Worm (Caenorhabditis elegans): ENCODE measurements around the gene alh-3.

Gene alh-3

DNA sequence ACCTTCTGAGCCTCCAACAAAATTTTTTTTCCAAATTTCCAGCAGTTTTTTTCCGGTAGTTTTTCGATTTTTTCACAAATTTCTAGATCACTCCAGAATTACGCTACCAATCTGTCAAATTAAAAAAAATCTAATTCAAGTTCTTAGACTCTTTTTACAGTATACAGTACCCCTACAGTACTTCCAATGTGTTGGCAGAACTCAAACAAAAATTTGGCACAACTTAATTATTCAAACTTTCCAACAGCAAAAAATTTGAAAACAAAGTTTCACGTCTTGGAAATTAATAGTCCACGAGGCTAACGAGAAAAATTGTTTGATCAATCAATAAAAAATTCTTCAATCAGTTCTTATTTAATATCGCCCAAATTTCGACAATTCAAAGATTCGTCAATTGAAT is 27.4 kb downstream of the alh-3 start, which contains the start of gene F36H1.3:
Gene F36H1.3, plus strand, starts transcription at position 323 of the 400 bp plus-strand sequence.
- TF ChIP-seq dmd-4 (tag; optimal IDR thresholded peaks at IDR 0.05): no peak
- TF ChIP-seq alr-1 (tag; optimal IDR thresholded peaks at IDR 0.05): no peak
- no peak for TF ChIP-seq nhr-77 (tag; optimal IDR thresholded peaks at IDR 0.05)
- TF ChIP-seq blmp-1 (tag; optimal IDR thresholded peaks at IDR 0.05; ENCODE audit: insufficient read depth): no peak
- TF ChIP-seq zag-1 (tag; optimal IDR thresholded peaks at IDR 0.05): no peak
- no peak for TF ChIP-seq mdl-1 (tag; optimal IDR thresholded peaks at IDR 0.05)
- TF ChIP-seq ztf-1 (GFP tag; conservative IDR thresholded peaks at IDR 0.05): no peak
- no peak for TF ChIP-seq nhr-237 (tag; optimal IDR thresholded peaks at IDR 0.05)
- no peak for TF ChIP-seq lsy-2 (tag; optimal IDR thresholded peaks at IDR 0.05)
- TF ChIP-seq nhr-10 (tag; optimal IDR thresholded peaks at IDR 0.05): no peak
- no peak for TF ChIP-seq aly-2 (tag; optimal IDR thresholded peaks at IDR 0.05)
- no peak for TF ChIP-seq nhr-11 (tag; optimal IDR thresholded peaks at IDR 0.05)
- no peak for TF ChIP-seq ceh-82 (tag; optimal IDR thresholded peaks at IDR 0.05)
- TF ChIP-seq peb-1 (tag; optimal IDR thresholded peaks at IDR 0.05): no peak

DNA sequence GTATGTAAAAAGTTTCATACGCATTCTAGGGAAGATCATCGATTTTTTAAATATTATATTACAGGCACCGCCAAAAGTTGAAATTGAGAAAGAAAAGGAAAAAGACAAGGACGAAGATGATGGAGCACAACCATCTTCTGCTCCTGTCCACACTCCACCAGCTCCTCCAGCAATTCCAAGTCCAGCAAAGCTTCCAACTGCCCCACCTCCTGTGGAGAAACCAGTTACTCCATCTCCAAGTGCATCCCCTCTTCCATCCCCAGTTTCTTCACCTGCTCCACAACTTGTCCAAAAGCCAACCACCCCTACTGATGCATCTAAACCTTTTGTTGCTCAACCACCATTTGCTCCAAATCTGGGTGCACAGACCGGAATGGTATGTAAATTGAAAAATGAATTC is 29.6 kb downstream of the alh-3 start:
- TF ChIP-seq mab-5 (tag; optimal IDR thresholded peaks at IDR 0.05): no peak
- TF ChIP-seq nhr-25 (tag; optimal IDR thresholded peaks at IDR 0.05): no peak
- TF ChIP-seq lin-11 (tag; optimal IDR thresholded peaks at IDR 0.05): no peak
- no peak for TF ChIP-seq fos-1 (tag; optimal IDR thresholded peaks at IDR 0.05)
- TF ChIP-seq lsy-2 (tag; optimal IDR thresholded peaks at IDR 0.05): no peak
- TF ChIP-seq elt-3 (tag; optimal IDR thresholded peaks at IDR 0.05): no peak
- TF ChIP-seq nhr-6 (tag; optimal IDR thresholded peaks at IDR 0.05): no peak
- TF ChIP-seq aly-2 (tag; optimal IDR thresholded peaks at IDR 0.05): no peak
- TF ChIP-seq zag-1 (tag; optimal IDR thresholded peaks at IDR 0.05): no peak
- no peak for TF ChIP-seq blmp-1 (tag; optimal IDR thresholded peaks at IDR 0.05; ENCODE audit: insufficient read depth)
- no peak for TF ChIP-seq F13H6.1 (tag; optimal IDR thresholded peaks at IDR 0.05)

DNA sequence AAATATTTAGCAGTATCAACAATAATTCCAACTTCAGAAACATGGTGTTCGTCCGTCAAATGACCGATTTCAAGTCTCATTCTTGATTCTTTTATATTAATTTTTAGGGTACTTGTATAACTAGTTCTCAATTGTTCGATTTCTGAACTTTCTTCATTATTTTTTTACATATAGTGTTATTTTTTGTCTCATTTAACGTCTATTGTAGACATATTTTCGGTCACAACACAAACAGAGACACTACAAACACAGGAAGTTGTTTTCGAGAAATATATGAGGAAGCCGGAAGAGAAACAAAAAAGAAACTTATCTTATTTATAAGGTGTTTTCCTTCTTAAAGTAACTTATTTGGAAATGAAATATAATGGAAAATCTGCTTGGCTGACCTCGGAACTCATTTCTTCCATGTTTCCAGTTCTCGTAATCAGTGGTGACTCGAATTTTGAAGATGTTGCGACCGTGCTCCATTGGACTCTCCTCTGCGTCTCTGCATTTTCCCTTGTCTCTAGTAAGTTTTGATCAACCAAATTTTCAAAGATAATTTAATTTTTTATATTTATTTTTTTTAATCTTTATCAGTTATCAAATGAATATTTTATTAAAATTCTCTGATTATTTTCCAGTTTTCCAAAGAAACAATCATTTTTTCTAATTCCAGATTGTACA is 31.4 kb downstream of the alh-3 start, which contains the start of the genes F36H1.12 and lin-3:
Gene F36H1.12, minus strand, starts transcription at position 51 of the 666 bp plus-strand sequence.
Gene lin-3, plus strand, starts transcription at position 657 of the 666 bp plus-strand sequence.
- TF ChIP-seq ZK546.5 (tag; optimal IDR thresholded peaks at IDR 0.05) (no peak), unc-39 (tag; optimal IDR thresholded peaks at IDR 0.05) (no peak), alr-1 (tag; optimal IDR thresholded peaks at IDR 0.05) (no peak), fos-1 (tag; optimal IDR thresholded peaks at IDR 0.05) (no peak), F13H6.1 (tag; optimal IDR thresholded peaks at IDR 0.05) (no peak), C34F6.9 (tag; optimal IDR thresholded peaks at IDR 0.05) (no peak), nhr-12 (tag; optimal IDR thresholded peaks at IDR 0.05) (no peak)

DNA sequence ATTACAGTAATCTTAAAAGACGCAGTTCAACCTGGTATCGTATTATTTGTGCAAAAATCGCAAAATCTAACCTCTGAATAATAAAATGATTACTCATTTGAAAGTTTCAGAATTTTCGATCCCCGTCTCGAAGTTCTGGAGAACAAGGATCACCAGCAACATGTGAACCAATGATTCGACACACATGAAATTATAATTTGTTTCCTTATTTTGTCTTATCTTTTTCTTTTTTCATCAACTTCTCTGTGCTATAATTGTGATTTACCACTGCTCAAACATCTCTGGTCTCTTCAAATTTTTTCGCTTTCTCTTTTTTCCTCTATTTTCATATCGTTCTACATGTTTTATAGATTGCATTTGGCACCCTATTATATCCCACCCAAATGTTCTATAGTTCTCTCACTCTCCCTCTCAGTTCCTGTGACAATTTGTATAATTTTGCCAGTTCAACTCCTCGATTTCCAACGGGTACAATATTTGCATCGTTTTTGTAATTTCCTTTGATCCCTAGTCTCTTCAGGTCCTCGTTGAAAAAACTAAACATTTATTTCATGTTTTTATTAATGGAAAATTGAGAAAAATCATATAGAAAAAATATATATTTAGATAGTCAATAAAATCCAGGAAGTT is 40.7 kb downstream of the alh-3 start:
- TF ChIP-seq nhr-23 (tag; optimal IDR thresholded peaks at IDR 0.05): no peak
- TF ChIP-seq lsy-2 (tag; optimal IDR thresholded peaks at IDR 0.05): peak in 1 of 2 experiments; percentile 58
- TF ChIP-seq unc-55 (GFP tag; optimal IDR thresholded peaks at IDR 0.05): no peak

DNA sequence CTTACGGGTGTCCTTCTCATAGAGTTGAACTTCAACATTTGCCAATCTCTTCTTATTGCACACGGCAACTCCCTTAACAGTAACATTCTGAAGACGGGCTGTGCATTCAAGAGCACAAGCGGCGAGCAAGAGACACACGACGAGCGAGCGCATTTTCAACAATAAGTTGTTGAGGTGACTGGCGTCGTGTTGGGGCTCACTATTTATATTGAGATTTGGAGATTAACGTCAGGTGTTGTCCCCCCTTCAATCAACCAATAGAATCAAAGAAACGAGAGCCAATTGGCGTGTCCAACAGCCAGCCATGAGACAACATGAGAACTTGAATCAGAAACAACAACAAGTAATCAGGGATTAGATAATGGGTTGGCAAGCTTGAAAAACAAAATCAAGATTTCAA is 41.6 kb downstream of the alh-3 start, which contains the start of gene ttr-16:
Gene ttr-16, minus strand, starts transcription at position 176 of the 400 bp plus-strand sequence.
- TF ChIP-seq zag-1 (tag; optimal IDR thresholded peaks at IDR 0.05) (no peak), nhr-11 (tag; optimal IDR thresholded peaks at IDR 0.05) (no peak), nhr-129 (tag; optimal IDR thresholded peaks at IDR 0.05) (peak; percentile 64), F13H6.1 (tag; optimal IDR thresholded peaks at IDR 0.05) (peak; percentile 20), dmd-4 (tag; optimal IDR thresholded peaks at IDR 0.05) (no peak), nhr-10 (tag; optimal IDR thresholded peaks at IDR 0.05) (no peak), lsy-2 (tag; optimal IDR thresholded peaks at IDR 0.05) (peak in 1 of 2 experiments; percentile 49), nhr-25 (tag; optimal IDR thresholded peaks at IDR 0.05) (no peak), mdl-1 (tag; optimal IDR thresholded peaks at IDR 0.05) (no peak), ama-1 (optimal IDR thresholded peaks at IDR 0.05) (peak; percentile 86), nhr-237 (tag; optimal IDR thresholded peaks at IDR 0.05) (no peak), aly-2 (tag; optimal IDR thresholded peaks at IDR 0.05) (no peak), unc-55 (GFP tag; optimal IDR thresholded peaks at IDR 0.05) (no peak), lin-11 (tag; optimal IDR thresholded peaks at IDR 0.05) (no peak), elt-3 (tag; optimal IDR thresholded peaks at IDR 0.05) (no peak), fos-1 (tag; optimal IDR thresholded peaks at IDR 0.05) (no peak), gmeb-1 (tag; optimal IDR thresholded peaks at IDR 0.05) (no peak), ztf-1 (GFP tag; conservative IDR thresholded peaks at IDR 0.05) (no peak), Y55F3AM.14 (GFP tag; optimal IDR thresholded peaks at IDR 0.05) (no peak), sma-9 (GFP tag; optimal IDR thresholded peaks at IDR 0.05) (peak; percentile 32), sma-9 (tag; optimal IDR thresholded peaks at IDR 0.05) (no peak), C34F6.9 (tag; optimal IDR thresholded peaks at IDR 0.05) (peak; percentile 20), skn-1 (tag; optimal IDR thresholded peaks at IDR 0.05) (no peak), crh-2 (tag; optimal IDR thresholded peaks at IDR 0.05) (no peak), mbf-1 (tag; optimal IDR thresholded peaks at IDR 0.05) (no peak)
